Worm (Caenorhabditis elegans) whole organism, L4 larva: ENCODE measurements around the gene C17H11.1.

Experiments used
- F49E8.2 ChIP-seq: sonication (generic microtip); optimal IDR thresholded peaks from 2 replicates; lab custom pipeline; 2016; ENCODE audit warnings: missing compliant biosample characterization, mild to moderate bottlenecking, missing genetic modification characterization, borderline replicate concordance
- ceh-82 ChIP-seq: sonication (generic microtip); optimal IDR thresholded peaks from 2 replicates; lab custom pipeline; 2017; ENCODE audit warnings: missing biosample characterization, missing genetic modification characterization
- ces-1 ChIP-seq: fragments of 150-350 bp; sonication (generic microtip); optimal IDR thresholded peaks from 4 replicates; lab custom pipeline; 2014; ENCODE audit warnings: missing biosample characterization, missing genetic modification reagents, missing genetic modification characterization
- daf-8 ChIP-seq: fragments of 200-800 bp; sonication (Bioruptor generic); IDR thresholded peaks from 2 replicates; pipeline ENCODE4 v1.3.6; 2022; ENCODE audit warnings: missing genetic modification characterization, missing compliant biosample characterization
- dve-1 ChIP-seq: sonication (generic microtip); optimal IDR thresholded peaks from 2 replicates; lab custom pipeline; 2017; ENCODE audit warnings: antibody characterized with exemption, mild to moderate bottlenecking, missing genetic modification characterization, missing compliant biosample characterization; ENCODE audit not compliant: insufficient read depth
- fkh-10 ChIP-seq: fragments of 150-350 bp; optimal IDR thresholded peaks from 2 replicates; lab custom pipeline; 2014; ENCODE audit warnings: missing biosample characterization, missing genetic modification reagents, missing genetic modification characterization
- gei-8 ChIP-seq: fragments of 200-800 bp; sonication (Bioruptor generic); optimal IDR thresholded peaks from 2 replicates; lab custom pipeline; 2018; ENCODE audit warnings: mild to moderate bottlenecking, missing genetic modification characterization, missing compliant biosample characterization
- nhr-10 ChIP-seq: fragments of 150-350 bp; optimal IDR thresholded peaks from 2 replicates; lab custom pipeline; 2014; ENCODE audit warnings: missing biosample characterization, missing genetic modification characterization
- vab-7 ChIP-seq: fragments of 200-800 bp; sonication (Bioruptor generic); IDR thresholded peaks from 2 replicates; pipeline ENCODE4 v1.3.6; 2022; ENCODE audit warnings: missing genetic modification reagents, missing genetic modification characterization, missing compliant biosample characterization
- zfp-3 ChIP-seq: fragments of 200-800 bp; sonication (Bioruptor generic); conservative IDR thresholded peaks from 2 replicates; pipeline ENCODE4 v1.3.6; 2022; ENCODE audit warnings: missing genetic modification reagents, missing genetic modification characterization, missing compliant biosample characterization

DNA sequence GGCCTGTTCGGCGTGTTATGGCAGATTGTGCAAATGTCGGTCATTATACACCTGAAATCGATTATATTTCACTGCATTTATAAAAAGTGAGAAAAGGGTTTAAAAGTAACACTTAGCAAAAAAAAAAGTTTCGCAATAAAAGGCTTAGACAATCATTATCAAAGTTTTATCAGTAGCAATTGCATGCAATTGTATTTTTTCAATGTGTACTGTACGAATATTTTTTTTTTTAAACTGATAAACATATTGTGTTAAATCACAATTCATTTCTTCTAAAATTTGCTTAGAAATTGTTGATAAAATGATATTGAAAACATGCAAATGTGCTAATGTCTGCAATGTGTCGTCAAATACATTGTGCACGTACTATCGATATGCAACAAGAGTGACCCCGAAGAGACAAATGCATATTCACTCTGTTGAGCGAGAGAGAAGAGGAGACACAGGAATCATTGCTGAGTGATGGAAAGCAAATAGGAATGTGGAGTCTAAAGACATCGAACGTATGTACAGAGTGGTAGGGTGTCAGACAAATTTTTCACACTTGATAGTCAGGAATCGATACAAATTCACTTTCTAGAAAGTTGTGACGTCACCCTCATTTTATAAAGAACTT lies 37.3 kb upstream of the C17H11.1 start, which contains the start of gene C02B8.6:
- TF ChIP-seq ceh-82, result no peak
- no peak for TF ChIP-seq zfp-3 (GFP tag; lab: Robert Waterston, UW)
- no peak for TF ChIP-seq F49E8.2 (tag; lab: Kevin White, UChicago)
- TF ChIP-seq fkh-10 (GFP tag; lab: Kevin White, UChicago), result no peak
- TF ChIP-seq gei-8, result no peak
- TF ChIP-seq dve-1 (tag; lab: Kevin White, UChicago), result peak; percentile 87
- no peak for TF ChIP-seq nhr-10 (tag; lab: Kevin White, UChicago)
- TF ChIP-seq vab-7, result no peak
- no peak for TF ChIP-seq ces-1
- no peak for TF ChIP-seq daf-8
